Fruit fly (Drosophila melanogaster): ENCODE data around the gene Efa6.

Gene Efa6

DNA sequence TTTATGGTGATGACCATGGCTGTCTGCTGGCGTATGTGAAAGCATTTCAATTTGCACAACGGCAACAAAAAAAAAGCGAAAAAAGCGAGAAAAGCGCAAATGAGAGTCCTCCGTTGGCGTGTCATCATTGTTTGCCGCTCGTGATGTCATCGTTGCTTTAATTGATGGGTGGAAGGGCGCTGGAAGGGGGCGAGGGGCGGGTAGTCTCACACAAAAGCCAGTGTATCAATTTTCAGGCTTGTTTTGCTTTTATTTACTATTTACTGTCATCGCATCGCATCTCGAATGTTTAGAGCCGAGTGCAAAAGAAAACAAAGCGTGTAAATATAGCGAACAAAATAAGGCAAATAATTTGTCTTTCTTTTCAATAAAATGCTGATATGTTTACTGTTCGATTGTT is 1.8 kb downstream of the Efa6 start (continued):
- TF ChIP-seq croc (GFP tag; conservative IDR thresholded peaks at IDR 0.05) (no peak), Optix (GFP tag; IDR thresholded peaks at IDR 0.05) (no peak), CG33557 (GFP tag; optimal IDR thresholded peaks at IDR 0.05) (peak; percentile 53), CG4707 (GFP tag; optimal IDR thresholded peaks at IDR 0.05) (peak; percentile 22), CG18764 (GFP tag; optimal IDR thresholded peaks at IDR 0.05) (peak; percentile 32), MTF-1 (GFP tag; optimal IDR thresholded peaks at IDR 0.05; ENCODE audit: borderline replicate concordance) (peak; percentile 94), CG12659 (GFP tag; optimal IDR thresholded peaks at IDR 0.05) (peak; percentile 10), CG4360 (GFP tag; IDR thresholded peaks at IDR 0.05) (0 out of 2 replicates have a peak, but pooled peaks have one; percentile 33), tap (tag; optimal IDR thresholded peaks at IDR 0.05) (peak; percentile 59), Hmr (GFP tag; optimal IDR thresholded peaks at IDR 0.05) (peak; percentile 4), wor (GFP tag; IDR thresholded peaks at IDR 0.05) (no peak), dpn (GFP tag; optimal IDR thresholded peaks at IDR 0.05) (peak in 1 of 2 experiments; percentile 6), CG7372 (GFP tag; IDR thresholded peaks at IDR 0.05) (no peak), bcd (GFP tag; optimal IDR thresholded peaks at IDR 0.05) (peak; percentile 14), E2f1 (GFP tag; IDR thresholded peaks at IDR 0.05) (no peak), bsh (GFP tag; optimal IDR thresholded peaks at IDR 0.05) (peak in 1 of 2 experiments; percentile 72), CG7556 (GFP tag; optimal IDR thresholded peaks at IDR 0.05) (peak; percentile 15), unpg (GFP tag; optimal IDR thresholded peaks at IDR 0.05) (peak; percentile 58), D19B (GFP tag; optimal IDR thresholded peaks at IDR 0.05) (no peak), CG12104 (GFP tag; optimal IDR thresholded peaks at IDR 0.05) (peak; percentile 41), CG7987 (GFP tag; optimal IDR thresholded peaks at IDR 0.05) (peak; percentile 77), Hr3 (GFP tag; optimal IDR thresholded peaks at IDR 0.05) (no peak), Hr51 (GFP tag; optimal IDR thresholded peaks at IDR 0.05) (peak in 1 of 2 experiments; percentile 9), CG15601 (tag; optimal IDR thresholded peaks at IDR 0.05) (peak; percentile 51), CG3281 (GFP tag; optimal IDR thresholded peaks at IDR 0.05) (no peak), ATbp (GFP tag; optimal IDR thresholded peaks at IDR 0.05) (peak; percentile 88), CG11247 (GFP tag; IDR thresholded peaks at IDR 0.05) (0 out of 2 replicates have a peak, but pooled peaks have one; percentile 24), Sox102F (GFP tag; optimal IDR thresholded peaks at IDR 0.05) (peak; percentile 69), Fer3 (tag; optimal IDR thresholded peaks at IDR 0.05) (peak; percentile 32), CG8290 (GFP tag; optimal IDR thresholded peaks at IDR 0.05) (no peak), CG8290 (tag; optimal IDR thresholded peaks at IDR 0.05) (peak in 1 of 2 experiments; percentile 63), odd (GFP tag; optimal IDR thresholded peaks at IDR 0.05) (peak; percentile 13), salm (tag; optimal IDR thresholded peaks at IDR 0.05) (peak; percentile 69), oc (tag; optimal IDR thresholded peaks at IDR 0.05) (peak; percentile 48), ci (GFP tag; IDR thresholded peaks at IDR 0.05) (peak; percentile 63; the same call in 1 of the 3 replicates), CG7271 (tag; optimal IDR thresholded peaks at IDR 0.05) (peak; percentile 62), Sry-β (GFP tag; optimal IDR thresholded peaks at IDR 0.05) (peak; percentile 39), CG32767 (GFP tag; IDR thresholded peaks at IDR 0.05) (no peak), pb (GFP tag; optimal IDR thresholded peaks at IDR 0.05) (no peak), stc (GFP tag; IDR thresholded peaks at IDR 0.05) (peak; percentile 52; the same call in 1 of the 2 replicates), hkb (optimal IDR thresholded peaks at IDR 0.05) (no peak), hkb (GFP tag; IDR thresholded peaks at IDR 0.05) (peak; percentile 31; the same call in 1 of the 2 replicates), bowl (GFP tag; IDR thresholded peaks at IDR 0.05) (no peak), Meics (GFP tag; optimal IDR thresholded peaks at IDR 0.05) (peak; percentile 18), CG7745 (tag; optimal IDR thresholded peaks at IDR 0.05) (peak; percentile 27), CG5953 (GFP tag; IDR thresholded peaks at IDR 0.05) (0 out of 2 replicates have a peak, but pooled peaks have one; percentile 25), CG12391 (tag; optimal IDR thresholded peaks at IDR 0.05) (peak; percentile 29), kah (GFP tag; optimal IDR thresholded peaks at IDR 0.05) (peak; percentile 13), zf30C (GFP tag; optimal IDR thresholded peaks at IDR 0.05) (no peak), CG5180 (GFP tag; optimal IDR thresholded peaks at IDR 0.05) (peak; percentile 45)
